Worm (Caenorhabditis elegans): Measurements from ENCODE around the gene lgc-38.

The lgc-38 gene

DNA sequence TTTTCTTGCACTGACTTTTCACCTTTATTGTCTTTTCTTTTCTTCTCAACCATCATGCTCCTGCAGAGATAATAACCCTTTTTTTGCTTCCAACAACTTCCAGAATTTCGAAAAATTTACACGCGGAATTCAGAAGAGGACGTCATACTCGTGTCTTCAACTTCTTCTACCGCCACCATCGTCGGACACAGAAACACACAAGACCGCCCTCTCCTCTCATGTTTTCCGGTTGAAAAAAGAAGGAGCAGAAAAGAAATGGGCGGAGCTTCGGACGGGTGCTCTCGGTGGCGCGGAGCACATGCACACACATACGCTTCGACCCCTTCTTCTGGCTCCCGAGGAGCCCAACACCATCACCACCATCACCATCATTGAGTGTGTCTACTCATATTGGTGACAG lies at the start of gene lgc-38:
Gene lgc-38 (plus strand): TSS at position 301 of the 400 bp plus-strand sequence.
- no peak for TF ChIP-seq dao-5 (tag; optimal IDR thresholded peaks at IDR 0.05)
- no peak for TF ChIP-seq W03F9.2 (tag; optimal IDR thresholded peaks at IDR 0.05)
- no peak for TF ChIP-seq him-1 (tag; optimal IDR thresholded peaks at IDR 0.05)

DNA sequence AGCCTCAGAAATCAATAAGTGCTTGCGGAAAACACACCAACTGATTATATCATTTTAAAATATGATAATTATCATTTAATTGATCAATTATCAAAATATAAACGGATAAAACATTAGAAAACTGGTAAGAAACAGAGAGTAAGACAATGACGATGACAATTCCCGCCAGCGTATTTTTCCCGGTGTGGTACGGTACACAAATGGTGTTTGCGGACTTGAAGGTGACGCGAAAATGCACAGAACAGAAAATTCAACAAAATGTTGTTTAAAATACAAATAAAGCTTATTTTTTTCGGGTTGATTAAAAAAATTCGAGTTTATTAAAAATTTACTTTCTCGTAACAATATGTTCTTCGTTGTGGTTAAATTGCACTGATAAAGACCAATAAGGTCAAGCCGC lies 47.8 kb upstream of the lgc-38 start:
- TF ChIP-seq W03F9.2 (tag; optimal IDR thresholded peaks at IDR 0.05) (peak; percentile 42), him-1 (tag; optimal IDR thresholded peaks at IDR 0.05) (no peak)

DNA sequence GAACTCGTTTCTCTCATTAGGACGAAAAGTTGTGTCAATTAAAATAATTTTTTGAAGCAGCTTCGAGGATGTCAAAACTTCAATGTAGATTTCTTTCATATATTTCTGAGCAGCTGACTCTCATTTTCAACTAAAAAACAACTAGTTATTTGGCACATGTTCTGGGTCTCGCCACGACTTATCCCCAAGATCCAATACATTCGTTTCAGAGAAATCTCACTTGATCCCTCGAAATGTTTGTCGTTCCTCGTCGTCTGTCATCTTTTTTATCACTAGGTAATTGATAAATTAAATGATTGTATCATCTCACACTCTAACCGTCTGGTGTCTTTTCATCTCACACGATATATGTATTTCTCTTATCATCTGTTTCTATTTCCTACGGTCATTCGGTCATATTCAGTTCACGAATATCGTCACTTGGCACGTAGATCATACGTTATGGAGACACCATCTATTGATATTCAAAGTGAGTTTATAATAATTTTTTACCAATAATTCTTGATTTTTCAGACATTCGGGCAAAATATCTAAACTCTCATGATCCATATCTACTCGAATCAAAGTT lies 46.9 kb upstream of the lgc-38 start, which contains the start of the genes rpn-6.1 and F57B9.1:
Gene rpn-6.1 (minus strand): TSS at position 65 of the 568 bp plus-strand sequence.
Gene F57B9.1 (plus strand): TSS at position 154 of the 568 bp plus-strand sequence.
- TF ChIP-seq him-1 (tag; optimal IDR thresholded peaks at IDR 0.05), result no peak
- no peak for TF ChIP-seq dao-5 (tag; optimal IDR thresholded peaks at IDR 0.05)
- no peak for TF ChIP-seq W03F9.2 (tag; optimal IDR thresholded peaks at IDR 0.05)

- no peak for TF ChIP-seq W03F9.2 (tag; optimal IDR thresholded peaks at IDR 0.05)
Measured at ce11 chrIII:6968080-6968639, 40.8 kb upstream of the lgc-38 start, which contains the start of gene panl-2. panl-2 (minus strand) TSS chrIII:6968130.

DNA sequence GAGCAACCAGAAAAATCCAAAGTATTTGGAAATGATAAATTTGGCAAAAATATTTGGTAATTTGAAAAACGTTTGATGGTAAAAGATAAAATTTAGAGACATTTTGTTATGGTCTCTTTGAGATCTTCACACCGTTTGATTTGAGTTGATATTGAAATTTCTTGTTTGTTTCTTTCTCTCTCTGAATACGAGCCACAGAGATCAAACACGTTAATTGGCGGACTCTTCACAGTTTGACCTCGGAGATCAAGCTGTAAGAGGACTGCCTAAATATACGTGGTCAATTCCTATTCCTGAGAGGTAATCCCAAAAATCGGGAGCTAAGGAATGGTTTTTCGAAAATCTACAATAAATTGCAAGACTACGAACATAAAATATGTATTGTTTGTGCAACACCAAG lies 40.3 kb upstream of the lgc-38 start:
- no peak for TF ChIP-seq W03F9.2 (tag; optimal IDR thresholded peaks at IDR 0.05)
- no peak for TF ChIP-seq dao-5 (tag; optimal IDR thresholded peaks at IDR 0.05)
- no peak for TF ChIP-seq him-1 (tag; optimal IDR thresholded peaks at IDR 0.05)

DNA sequence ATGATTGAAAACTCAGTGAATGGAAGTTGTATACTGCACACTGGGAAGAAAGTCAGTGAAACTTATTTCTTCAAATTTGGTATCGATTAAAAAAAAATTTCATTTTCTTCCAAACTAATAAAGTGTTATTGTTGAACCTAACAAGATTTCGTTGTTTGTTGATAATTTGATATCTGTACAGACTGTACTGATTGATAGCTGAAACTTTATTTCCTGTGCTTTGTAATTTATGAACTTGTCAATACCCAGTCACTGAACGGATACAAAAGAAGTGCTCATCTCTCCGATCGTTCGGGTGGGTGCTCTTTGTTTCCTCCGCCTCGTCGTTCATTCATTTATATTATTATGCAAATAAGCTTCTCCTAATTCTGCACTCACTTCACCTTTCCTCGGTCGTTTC lies 39.8 kb upstream of the lgc-38 start, which contains the start of gene F31E3.12:
Gene F31E3.12 (plus strand): TSS at position 301 of the 400 bp plus-strand sequence.
- TF ChIP-seq W03F9.2 (tag; optimal IDR thresholded peaks at IDR 0.05) (no peak), dao-5 (tag; optimal IDR thresholded peaks at IDR 0.05) (no peak), him-1 (tag; optimal IDR thresholded peaks at IDR 0.05) (no peak)

DNA sequence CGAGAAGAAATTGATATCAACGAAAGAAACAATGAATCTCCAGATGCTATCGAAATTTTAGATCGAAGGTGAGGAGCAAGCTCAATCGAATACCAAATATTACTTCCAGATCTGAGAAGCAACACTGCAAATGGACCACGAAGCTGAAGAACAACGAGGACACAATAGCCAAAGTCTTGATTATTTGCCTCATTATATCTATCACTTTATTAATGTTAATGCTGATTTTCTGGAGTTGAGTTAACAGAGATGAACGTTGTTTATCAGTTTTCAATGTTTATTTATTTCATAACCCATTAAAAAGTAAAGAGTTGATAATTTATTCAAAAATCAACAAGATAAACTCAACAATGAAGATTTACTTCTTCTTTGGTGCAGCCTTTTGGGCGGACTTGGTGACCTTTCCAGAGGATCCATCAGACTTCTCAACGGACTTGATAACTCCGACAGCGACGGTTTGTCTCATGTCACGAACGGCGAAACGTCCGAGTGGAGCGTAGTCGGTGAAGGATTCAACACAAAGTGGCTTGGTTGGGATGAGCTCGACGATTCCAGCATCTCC lies 39.1 kb upstream of the lgc-38 start:
- TF ChIP-seq him-1 (tag; optimal IDR thresholded peaks at IDR 0.05) (no peak), dao-5 (tag; optimal IDR thresholded peaks at IDR 0.05) (peak; percentile 25), W03F9.2 (tag; optimal IDR thresholded peaks at IDR 0.05) (peak; percentile 50)

ce11 chrIII:6970744-6971143 lies 38.2 kb upstream of the lgc-38 start:
- TF ChIP-seq W03F9.2 (tag; optimal IDR thresholded peaks at IDR 0.05), result no peak
- no peak for TF ChIP-seq him-1 (tag; optimal IDR thresholded peaks at IDR 0.05)
- no peak for TF ChIP-seq dao-5 (tag; optimal IDR thresholded peaks at IDR 0.05)

DNA sequence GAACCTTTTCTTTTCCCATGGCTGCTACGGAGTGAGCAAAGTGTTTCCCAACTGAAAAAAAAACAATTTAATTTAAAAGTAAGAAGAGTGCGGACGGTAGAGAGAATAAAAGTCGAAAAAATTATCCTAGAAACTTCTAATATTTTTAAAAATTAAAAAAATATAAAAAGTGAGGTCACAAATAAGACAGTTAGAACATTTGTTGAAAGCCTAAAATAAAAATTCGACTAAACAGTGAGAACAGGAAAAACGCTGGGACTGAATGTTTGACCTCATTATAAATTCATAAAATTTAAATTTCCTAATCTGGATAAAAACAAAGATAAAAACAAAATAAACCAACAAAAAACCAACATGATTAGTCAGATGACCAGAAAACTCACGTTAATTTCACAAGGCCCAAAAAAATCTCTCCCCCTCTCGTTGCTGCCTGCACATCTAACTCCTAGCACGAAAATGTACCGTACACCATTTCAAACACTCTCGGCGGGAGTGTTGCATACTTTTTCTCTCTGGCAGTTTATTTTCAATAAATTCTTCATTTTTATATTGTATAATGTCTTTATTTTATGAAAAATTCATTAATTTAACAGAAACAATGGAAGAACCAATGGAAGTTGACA lies 37.2 kb upstream of the lgc-38 start, which contains the start of the genes eef-1A.1 and rfc-4:
Gene eef-1A.1 (minus strand): TSS at position 51 of the 623 bp plus-strand sequence.
Gene rfc-4 (plus strand): TSS at position 592 of the 623 bp plus-strand sequence.
- TF ChIP-seq W03F9.2 (tag; optimal IDR thresholded peaks at IDR 0.05) (peak; percentile 97), him-1 (tag; optimal IDR thresholded peaks at IDR 0.05) (peak; percentile 80), dao-5 (tag; optimal IDR thresholded peaks at IDR 0.05) (no peak)

ce11 chrIII:6973682-6974081 lies 35.3 kb upstream of the lgc-38 start, which contains the start of gene F31E3.2:
F31E3.2 (plus strand) TSS chrIII:6973982.
- TF ChIP-seq W03F9.2 (tag; optimal IDR thresholded peaks at IDR 0.05) (no peak), dao-5 (tag; optimal IDR thresholded peaks at IDR 0.05) (no peak), him-1 (tag; optimal IDR thresholded peaks at IDR 0.05) (no peak)

DNA sequence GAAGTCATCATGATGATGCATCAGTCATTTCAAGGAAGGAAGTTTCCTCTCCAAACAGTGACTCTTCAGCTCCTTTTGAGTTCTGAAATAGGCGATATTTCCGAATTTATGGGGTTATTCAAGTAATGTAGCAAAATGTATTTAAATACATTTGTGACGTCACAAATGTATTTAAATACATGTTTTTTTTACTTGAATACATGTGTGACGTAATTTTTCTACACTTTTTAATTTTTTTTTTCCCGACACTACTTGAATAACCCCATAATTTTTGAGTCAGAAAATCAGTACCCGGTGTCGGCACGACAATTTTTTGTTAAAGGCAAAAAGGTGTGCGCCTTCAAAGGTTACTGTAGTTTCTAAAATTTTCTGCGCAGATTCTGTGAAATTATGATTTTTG lies 34.0 kb upstream of the lgc-38 start:
- TF ChIP-seq him-1 (tag; optimal IDR thresholded peaks at IDR 0.05), result no peak
- TF ChIP-seq W03F9.2 (tag; optimal IDR thresholded peaks at IDR 0.05), result no peak
- no peak for TF ChIP-seq dao-5 (tag; optimal IDR thresholded peaks at IDR 0.05)

- no peak for TF ChIP-seq him-1 (tag; optimal IDR thresholded peaks at IDR 0.05)
- TF ChIP-seq dao-5 (tag; optimal IDR thresholded peaks at IDR 0.05), result no peak
- no peak for TF ChIP-seq W03F9.2 (tag; optimal IDR thresholded peaks at IDR 0.05)
Measured at ce11 chrIII:6978875-6979274, 30.1 kb upstream of the lgc-38 start.

- no peak for TF ChIP-seq W03F9.2 (tag; optimal IDR thresholded peaks at IDR 0.05)
- no peak for TF ChIP-seq dao-5 (tag; optimal IDR thresholded peaks at IDR 0.05)
- TF ChIP-seq him-1 (tag; optimal IDR thresholded peaks at IDR 0.05), result no peak
Measured at ce11 chrIII:6979584-6979983, 29.4 kb upstream of the lgc-38 start, which contains the start of gene ceh-20. ceh-20 (plus strand) TSS chrIII:6979884.
